Worm (Caenorhabditis elegans): Measurements from ENCODE around the gene Y69E1A.8.

DNA sequence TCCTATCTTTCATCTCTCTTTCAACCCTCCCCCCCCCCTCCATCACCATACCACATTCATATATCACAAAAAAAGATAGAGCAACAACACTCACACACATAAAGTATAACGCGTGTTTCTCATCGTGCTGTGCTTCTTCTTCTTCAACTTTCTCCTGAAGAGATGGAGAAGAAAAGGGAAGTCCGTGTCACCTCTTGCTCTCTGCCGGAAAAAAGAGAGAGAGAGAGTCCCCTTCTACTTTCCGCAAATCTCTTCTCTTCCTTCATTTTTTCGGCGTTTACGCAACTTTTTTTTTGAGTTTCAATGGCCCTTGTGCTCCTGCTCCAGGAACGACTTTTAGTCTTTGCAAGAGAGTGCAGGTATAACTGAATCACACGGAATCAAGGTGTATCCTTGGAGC lies 13.3 kb downstream of the Y69E1A.8 start:
- TF ChIP-seq nhr-21 (tag; optimal IDR thresholded peaks at IDR 0.05) (no peak), snpc-4 (tag; optimal IDR thresholded peaks at IDR 0.05) (no peak), elt-1 (tag; optimal IDR thresholded peaks at IDR 0.05) (no peak), fos-1 (tag; optimal IDR thresholded peaks at IDR 0.05) (no peak), unc-55 (GFP tag; optimal IDR thresholded peaks at IDR 0.05) (peak; percentile 13), aly-2 (tag; optimal IDR thresholded peaks at IDR 0.05) (no peak), ama-1 (optimal IDR thresholded peaks at IDR 0.05) (no peak), unc-62 (GFP tag; optimal IDR thresholded peaks at IDR 0.05) (no peak), ZK546.5 (tag; optimal IDR thresholded peaks at IDR 0.05) (no peak), lin-39 (tag; optimal IDR thresholded peaks at IDR 0.05) (no peak), lsy-2 (tag; optimal IDR thresholded peaks at IDR 0.05) (peak in 1 of 2 experiments; percentile 59), lin-11 (tag; optimal IDR thresholded peaks at IDR 0.05) (no peak), skn-1 (tag; optimal IDR thresholded peaks at IDR 0.05) (no peak), nhr-237 (tag; optimal IDR thresholded peaks at IDR 0.05) (no peak)

All from whole organism, L2 larva.